Worm (Caenorhabditis elegans): Measurements from ENCODE around the gene ttr-24.

ce11 chrV:18597779-18598178, 41.3 kb upstream of the ttr-24 start:
- TF ChIP-seq pha-4 (tag; optimal IDR thresholded peaks at IDR 0.05) = no peak
- no peak for TF ChIP-seq tbx-2 (tag; optimal IDR thresholded peaks at IDR 0.05)
- no peak for TF ChIP-seq elt-1 (tag; optimal IDR thresholded peaks at IDR 0.05)
- no peak for TF ChIP-seq nhr-11 (tag; optimal IDR thresholded peaks at IDR 0.05)
- TF ChIP-seq aly-2 (tag; optimal IDR thresholded peaks at IDR 0.05) = no peak
- no peak for TF ChIP-seq unc-39 (tag; optimal IDR thresholded peaks at IDR 0.05)
- no peak for TF ChIP-seq mdl-1 (tag; optimal IDR thresholded peaks at IDR 0.05)
- TF ChIP-seq unc-62 (GFP tag; optimal IDR thresholded peaks at IDR 0.05) = no peak
